Fruit fly (Drosophila melanogaster) whole organism, prepupa: ENCODE data around the gene CG12535.

ENCODE experiments used
- Blimp-1 ChIP-seq: fragments of 200-800 bp; sonication (Bioruptor generic); optimal IDR thresholded peaks from 3 replicates; lab custom pipeline; 2017; ENCODE audit warnings: missing biosample characterization, missing genetic modification characterization, mild to moderate bottlenecking, moderate library complexity, missing genetic modification reagents
- CG10631 ChIP-seq: fragments of 200-800 bp; sonication (Bioruptor generic); optimal IDR thresholded peaks from 2 replicates; lab custom pipeline; 2016; ENCODE audit warnings: missing biosample characterization, missing genetic modification characterization
- CG10669 ChIP-seq: fragments of 200-800 bp; sonication (Bioruptor generic); optimal IDR thresholded peaks from 3 replicates; lab custom pipeline; 2018; ENCODE audit warnings: missing biosample characterization, mild to moderate bottlenecking, missing genetic modification characterization, moderate library complexity
- CG11294 ChIP-seq: fragments of 200-800 bp; sonication (Bioruptor generic); IDR thresholded peaks from 2 replicates; pipeline ENCODE4 v1.3.6; 2022; ENCODE audit warnings: missing biosample characterization, missing genetic modification characterization
- CG11762 ChIP-seq: fragments of 200-800 bp; sonication (Bioruptor generic); optimal IDR thresholded peaks from 3 replicates; lab custom pipeline; 2016; ENCODE audit warnings: missing biosample characterization, missing genetic modification characterization; ENCODE audit not compliant: insufficient read depth
- CG15336 ChIP-seq: fragments of 200-800 bp; sonication (Bioruptor generic); IDR thresholded peaks from 2 replicates; pipeline ENCODE4 v1.3.6; 2022; ENCODE audit warnings: missing biosample characterization, missing genetic modification characterization
- CG1621 ChIP-seq: fragments of 200-800 bp; sonication (Bioruptor generic); optimal IDR thresholded peaks from 3 replicates; lab custom pipeline; 2018; ENCODE audit warnings: missing biosample characterization, mild to moderate bottlenecking, missing genetic modification characterization
- CG16779 ChIP-seq: fragments of 200-800 bp; sonication (Bioruptor generic); optimal IDR thresholded peaks from 3 replicates; lab custom pipeline; 2017; ENCODE audit warnings: missing biosample characterization, mild to moderate bottlenecking, missing genetic modification characterization
- CG32006 ChIP-seq: fragments of 200-800 bp; sonication (Bioruptor generic); optimal IDR thresholded peaks from 3 replicates; lab custom pipeline; 2017; ENCODE audit warnings: missing biosample characterization, mild to moderate bottlenecking, missing genetic modification characterization
- CG34406 ChIP-seq: fragments of 200-800 bp; sonication (Bioruptor generic); optimal IDR thresholded peaks from 3 replicates; lab custom pipeline; 2016; ENCODE audit warnings: missing biosample characterization, missing genetic modification characterization
- CG3919 ChIP-seq: fragments of 200-800 bp; sonication (Bioruptor generic); optimal IDR thresholded peaks from 3 replicates; lab custom pipeline; 2016; ENCODE audit warnings: missing biosample characterization, missing genetic modification characterization
- CG4318 ChIP-seq: fragments of 200-800 bp; sonication (Bioruptor generic); optimal IDR thresholded peaks from 3 replicates; lab custom pipeline; 2017; ENCODE audit warnings: missing biosample characterization, mild to moderate bottlenecking, missing genetic modification characterization
- CG6276 ChIP-seq: fragments of 200-800 bp; sonication (Bioruptor generic); optimal IDR thresholded peaks from 2 replicates; lab custom pipeline; 2017; ENCODE audit warnings: missing biosample characterization, mild to moderate bottlenecking, missing genetic modification characterization
- CG6792 ChIP-seq: fragments of 200-800 bp; sonication (Bioruptor generic); optimal IDR thresholded peaks from 3 replicates; lab custom pipeline; 2016; ENCODE audit warnings: missing biosample characterization, missing genetic modification characterization
- CG6808 ChIP-seq: fragments of 200-800 bp; sonication (Bioruptor generic); optimal IDR thresholded peaks from 3 replicates; lab custom pipeline; 2017; ENCODE audit warnings: missing biosample characterization, missing genetic modification characterization, mild to moderate bottlenecking, moderate library complexity, missing genetic modification reagents
- CG6854 ChIP-seq: fragments of 200-800 bp; sonication (Bioruptor generic); optimal IDR thresholded peaks from 2 replicates; lab custom pipeline; 2017; ENCODE audit warnings: missing biosample characterization, mild to moderate bottlenecking, missing genetic modification characterization
- CG7368 ChIP-seq: fragments of 200-800 bp; sonication (Bioruptor generic); optimal IDR thresholded peaks from 3 replicates; lab custom pipeline; 2016; ENCODE audit warnings: missing biosample characterization, missing genetic modification characterization
- CG8119 ChIP-seq: fragments of 200-800 bp; sonication (Bioruptor generic); IDR thresholded peaks from 3 replicates; pipeline ENCODE4 v1.3.6; 2022; ENCODE audit warnings: missing biosample characterization, missing genetic modification characterization
- CG8632 ChIP-seq: fragments of 200-800 bp; sonication (Bioruptor generic); optimal IDR thresholded peaks from 3 replicates; lab custom pipeline; 2016; ENCODE audit warnings: missing biosample characterization, missing genetic modification characterization
- CG9139 ChIP-seq: fragments of 200-800 bp; sonication (Bioruptor generic); optimal IDR thresholded peaks from 3 replicates; lab custom pipeline; 2017; ENCODE audit warnings: missing biosample characterization, mild to moderate bottlenecking, missing genetic modification characterization
- Eip78C ChIP-seq: fragments of 200-800 bp; sonication (Bioruptor generic); peaks from one replicate; lab custom pipeline; 2016; ENCODE audit warnings: missing biosample characterization, missing genetic modification characterization
- Eip93F ChIP-seq: fragments of 200-800 bp; sonication (Bioruptor generic); optimal IDR thresholded peaks from 2 replicates; lab custom pipeline; 2016; ENCODE audit warnings: missing biosample characterization, mild to moderate bottlenecking, missing genetic modification characterization
- Ets21C ChIP-seq: fragments of 200-800 bp; sonication (Bioruptor generic); optimal IDR thresholded peaks from 3 replicates; lab custom pipeline; 2016; ENCODE audit warnings: missing biosample characterization, missing genetic modification characterization
- Gug ChIP-seq: fragments of 200-800 bp; sonication (Bioruptor generic); IDR thresholded peaks from 2 replicates; pipeline ENCODE4 v1.3.6; 2022; ENCODE audit warnings: missing biosample characterization, missing genetic modification characterization
- Hr38 ChIP-seq: sonication (Bioruptor generic); optimal IDR thresholded peaks from 2 replicates; lab custom pipeline; 2016; ENCODE audit warnings: missing biosample characterization, missing genetic modification characterization
- Hr39 ChIP-seq: fragments of 200-800 bp; sonication (Bioruptor generic); optimal IDR thresholded peaks from 2 replicates; lab custom pipeline; 2016; ENCODE audit warnings: missing biosample characterization, missing genetic modification characterization
- Hr4 ChIP-seq: fragments of 200-800 bp; sonication (Bioruptor generic); optimal IDR thresholded peaks from 3 replicates; lab custom pipeline; 2016; ENCODE audit warnings: missing biosample characterization, missing genetic modification characterization
- Lpt ChIP-seq: fragments of 200-800 bp; sonication (Bioruptor generic); optimal IDR thresholded peaks from 3 replicates; lab custom pipeline; 2016; ENCODE audit warnings: missing biosample characterization, missing genetic modification characterization
- Met ChIP-seq: fragments of 200-800 bp; sonication (Bioruptor generic); optimal IDR thresholded peaks from 3 replicates; lab custom pipeline; 2016; ENCODE audit warnings: missing biosample characterization, missing genetic modification characterization
- OdsH ChIP-seq: fragments of 200-800 bp; sonication (Bioruptor generic); optimal IDR thresholded peaks from 3 replicates; lab custom pipeline; 2016; ENCODE audit warnings: missing biosample characterization, missing genetic modification characterization
- Smox ChIP-seq: fragments of 200-800 bp; sonication (Bioruptor generic); optimal IDR thresholded peaks from 3 replicates; lab custom pipeline; 2016; ENCODE audit warnings: missing biosample characterization, missing genetic modification characterization
- Sox15 ChIP-seq: fragments of 200-800 bp; sonication (Bioruptor generic); optimal IDR thresholded peaks from 3 replicates; lab custom pipeline; 2016; ENCODE audit warnings: missing biosample characterization, missing genetic modification characterization
- achi ChIP-seq: fragments of 200-800 bp; sonication (Bioruptor generic); optimal IDR thresholded peaks from 3 replicates; lab custom pipeline; 2016; ENCODE audit warnings: missing biosample characterization, missing genetic modification characterization
- acj6 ChIP-seq: fragments of 200-800 bp; sonication (Bioruptor generic); optimal IDR thresholded peaks from 3 replicates; lab custom pipeline; 2016; ENCODE audit warnings: missing biosample characterization, missing genetic modification characterization
- cyc ChIP-seq: fragments of 200-800 bp; sonication (Bioruptor generic); optimal IDR thresholded peaks from 3 replicates; lab custom pipeline; 2016; ENCODE audit warnings: missing biosample characterization, missing genetic modification characterization
- dac ChIP-seq: fragments of 200-800 bp; sonication (Bioruptor generic); optimal IDR thresholded peaks from 2 replicates; lab custom pipeline; 2017; ENCODE audit warnings: missing biosample characterization, mild to moderate bottlenecking, missing genetic modification characterization
- dsx ChIP-seq: fragments of 200-800 bp; optimal IDR thresholded peaks from 3 replicates; lab custom pipeline; 2019; ENCODE audit warnings: missing biosample characterization, mild to moderate bottlenecking, missing genetic modification characterization, moderate library complexity; ENCODE audit not compliant: poor library complexity, severe bottlenecking
- esn ChIP-seq: fragments of 200-800 bp; sonication (Bioruptor generic); optimal IDR thresholded peaks from 2 replicates; lab custom pipeline; 2016; ENCODE audit warnings: missing biosample characterization, mild to moderate bottlenecking, missing genetic modification characterization, moderate library complexity
- fd59A ChIP-seq: fragments of 200-800 bp; sonication (Bioruptor generic); optimal IDR thresholded peaks from 2 replicates; lab custom pipeline; 2017; ENCODE audit warnings: missing biosample characterization, mild to moderate bottlenecking, missing genetic modification characterization, missing genetic modification reagents
- fd85E ChIP-seq: fragments of 200-800 bp; sonication (Bioruptor generic); optimal IDR thresholded peaks from 3 replicates; lab custom pipeline; 2016; ENCODE audit warnings: missing biosample characterization, missing genetic modification characterization
- fkh ChIP-seq: fragments of 200-800 bp; sonication (Bioruptor generic); optimal IDR thresholded peaks from 3 replicates; lab custom pipeline; 2017; ENCODE audit warnings: missing biosample characterization, mild to moderate bottlenecking, missing genetic modification characterization, moderate library complexity
- net ChIP-seq: fragments of 200-800 bp; sonication (Bioruptor generic); optimal IDR thresholded peaks from 3 replicates; lab custom pipeline; 2016; ENCODE audit warnings: missing biosample characterization, missing genetic modification characterization
- salr ChIP-seq, 2 experiments: fragments of 200-800 bp; sonication (Bioruptor generic); optimal IDR thresholded peaks; 3 replicates each; lab custom pipeline; 2016 to 2018; ENCODE audit warnings: missing biosample characterization in 2 of 2, missing genetic modification characterization in 2 of 2, mild to moderate bottlenecking in 1 of 2
- spab ChIP-seq: fragments of 200-800 bp; sonication (Bioruptor generic); optimal IDR thresholded peaks from 2 replicates; lab custom pipeline; 2017; ENCODE audit warnings: missing biosample characterization, mild to moderate bottlenecking, missing genetic modification characterization, missing genetic modification reagents
- ss ChIP-seq, 2 experiments: fragments of 200-800 bp; sonication (Bioruptor generic); optimal IDR thresholded peaks; 2 replicates in 1 of 2; 3 replicates in 1 of 2; lab custom pipeline; 2017 to 2018; ENCODE audit warnings: mild to moderate bottlenecking in 2 of 2, missing biosample characterization in 2 of 2, missing genetic modification characterization in 2 of 2, moderate library complexity in 1 of 2
- svp ChIP-seq: fragments of 200-800 bp; sonication (Bioruptor generic); peaks from one replicate; lab custom pipeline; 2016; ENCODE audit warnings: missing biosample characterization, missing genetic modification characterization

Gene CG12535

dm6 chrX:3389861-3390260 lies 58.9 kb downstream of the CG12535 start (continued):
- TF ChIP-seq Hr38 (GFP tag; lab: Kevin White, UChicago) (no peak), Hr39 (GFP tag; lab: Kevin White, UChicago) (peak; percentile 37), CG11294 (GFP tag; lab: Robert Waterston, UW) (no peak), Gug (no peak), CG8632 (GFP tag; lab: Kevin White, UChicago) (peak; percentile 21), CG9139 (no peak), CG15336 (GFP tag; lab: Robert Waterston, UW) (no peak), Lpt (GFP tag; lab: Kevin White, UChicago) (no peak), CG6808 (GFP tag; lab: Kevin White, UChicago) (no peak), Eip93F (no peak), fd85E (no peak), spab (GFP tag; lab: Kevin White, UChicago) (no peak), fd59A (GFP tag; lab: Kevin White, UChicago) (no peak), Hr4 (GFP tag; lab: Kevin White, UChicago) (peak; percentile 20), Sox15 (GFP tag; lab: Kevin White, UChicago) (no peak), OdsH (GFP tag; lab: Kevin White, UChicago) (peak; percentile 18), CG1621 (tag; lab: Kevin White, UChicago) (no peak), achi (peak; percentile 17), CG10631 (GFP tag; lab: Kevin White, UChicago) (no peak), Smox (GFP tag; lab: Kevin White, UChicago) (peak; percentile 48), fkh (GFP tag; lab: Kevin White, UChicago) (no peak), esn (GFP tag; lab: Kevin White, UChicago) (peak; percentile 34), dac (GFP tag; lab: Kevin White, UChicago) (no peak), net (GFP tag; lab: Kevin White, UChicago) (peak; percentile 36), cyc (GFP tag; lab: Kevin White, UChicago) (no peak), CG6792 (GFP tag; lab: Kevin White, UChicago) (peak; percentile 9), salr (GFP tag; optimal IDR thresholded peaks at IDR 0.05; lab: Kevin White, UChicago) (no peak), CG32006 (no peak), CG6276 (GFP tag; lab: Kevin White, UChicago) (no peak), CG3919 (GFP tag; lab: Kevin White, UChicago) (peak; percentile 16), CG4318 (GFP tag; lab: Kevin White, UChicago) (no peak), Met (GFP tag; lab: Kevin White, UChicago) (peak; percentile 33), Ets21C (no peak), CG6854 (GFP tag; lab: Kevin White, UChicago) (no peak), svp (GFP tag; lab: Kevin White, UChicago) (peak; percentile 66)

- no peak for TF ChIP-seq CG11762 (GFP tag; lab: Kevin White, UChicago)
- TF ChIP-seq ss (GFP tag; optimal IDR thresholded peaks at IDR 0.05; lab: Kevin White, UChicago), result peak in 1 of 2 experiments; percentile 19
- no peak for TF ChIP-seq dac (GFP tag; lab: Kevin White, UChicago)
- peak in 1 of 2 experiments; percentile 15 for TF ChIP-seq salr (GFP tag; optimal IDR thresholded peaks at IDR 0.05; lab: Kevin White, UChicago)
- TF ChIP-seq, all 60 proteins: peak for 2
These were observed 64.9 kb downstream of the CG12535 start for dm6 chrX:3383814-3384213.

DNA sequence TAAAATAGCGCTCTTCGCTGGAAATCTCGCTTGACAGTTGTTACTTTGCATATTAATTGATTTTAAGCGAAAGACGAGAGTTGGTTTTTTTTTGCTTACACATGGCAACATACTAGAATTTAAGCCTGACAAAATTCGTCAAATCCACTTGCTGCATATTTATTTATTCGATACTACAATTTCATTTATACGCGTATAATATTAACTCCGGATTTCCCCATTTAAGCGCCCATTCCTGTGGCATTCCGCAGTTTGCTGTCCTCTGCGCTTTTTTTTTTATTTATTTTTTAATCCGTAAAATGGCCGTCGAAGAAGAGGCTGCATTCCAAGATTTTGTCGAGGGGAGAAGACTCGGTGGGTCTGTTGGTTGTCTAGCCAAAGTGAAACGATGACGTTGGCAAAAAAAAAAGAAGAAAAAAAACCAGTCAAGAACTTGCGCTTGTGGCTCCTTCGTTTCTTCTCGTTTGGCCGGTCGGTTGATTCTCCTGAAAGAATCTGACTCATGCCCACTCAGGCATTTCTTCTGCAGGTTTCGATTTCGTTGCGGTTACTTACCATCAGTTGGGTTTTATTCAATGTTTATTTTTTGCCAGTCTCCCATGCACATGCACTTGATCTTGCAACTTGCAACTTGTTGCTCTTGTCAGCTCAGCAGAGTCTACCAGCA lies 66.0 kb downstream of the CG12535 start:
- TF ChIP-seq CG15336 (GFP tag; lab: Robert Waterston, UW) (no peak), achi (peak; percentile 10), dsx (peak; percentile 32), Lpt (GFP tag; lab: Kevin White, UChicago) (no peak), CG34406 (GFP tag; lab: Kevin White, UChicago) (no peak), ss (GFP tag; optimal IDR thresholded peaks at IDR 0.05; lab: Kevin White, UChicago) (peak; percentile 67 to 72), CG3919 (GFP tag; lab: Kevin White, UChicago) (no peak), CG6808 (GFP tag; lab: Kevin White, UChicago) (peak; percentile 60), salr (GFP tag; optimal IDR thresholded peaks at IDR 0.05; lab: Kevin White, UChicago) (no peak), CG16779 (tag; lab: Kevin White, UChicago) (no peak), dac (GFP tag; lab: Kevin White, UChicago) (no peak), Blimp-1 (GFP tag; lab: Kevin White, UChicago) (peak; percentile 15), CG32006 (peak; percentile 5), CG7368 (GFP tag; lab: Kevin White, UChicago) (no peak), Eip78C (peak; percentile 41), acj6 (GFP tag; lab: Kevin White, UChicago) (no peak), CG10669 (GFP tag; lab: Kevin White, UChicago) (peak; percentile 54), CG8119 (GFP tag; lab: Robert Waterston, UW) (no peak), CG9139 (peak; percentile 37), Sox15 (GFP tag; lab: Kevin White, UChicago) (no peak), CG4318 (GFP tag; lab: Kevin White, UChicago) (no peak)
